Worm (Caenorhabditis elegans) whole organism, early embryonic: ENCODE measurements around the gene gly-9.

Experiments used
- B0310.2 ChIP-seq: sonication (generic microtip); optimal IDR thresholded peaks from 2 replicates; lab custom pipeline; 2016; ENCODE audit warnings: mild to moderate bottlenecking, missing genetic modification characterization, missing compliant biosample characterization
- ama-1 ChIP-seq: fragments of 150-350 bp; optimal IDR thresholded peaks from 2 replicates; lab custom pipeline; 2014
- ceh-13 ChIP-seq: fragments of 200-800 bp; sonication (Bioruptor generic); optimal IDR thresholded peaks from 2 replicates; lab custom pipeline; 2018; ENCODE audit warnings: mild to moderate bottlenecking, missing genetic modification characterization, missing compliant biosample characterization
- ceh-36 ChIP-seq: sonication (generic microtip); optimal IDR thresholded peaks from 2 replicates; lab custom pipeline; 2016; ENCODE audit warnings: missing genetic modification characterization, inconsistent platforms, missing compliant biosample characterization
- flt-1 ChIP-seq: fragments of 200-800 bp; sonication (Bioruptor generic); IDR thresholded peaks from 2 replicates; pipeline ENCODE4 v1.3.6; 2022; ENCODE audit warnings: missing genetic modification characterization, missing compliant biosample characterization
- hmg-4 ChIP-seq: fragments of 200-800 bp; sonication (Bioruptor generic); optimal IDR thresholded peaks from 2 replicates; lab custom pipeline; 2018; ENCODE audit warnings: mild to moderate bottlenecking, missing genetic modification characterization, missing compliant biosample characterization
- hnd-1 ChIP-seq: sonication (generic microtip); optimal IDR thresholded peaks from 2 replicates; lab custom pipeline; 2016; ENCODE audit warnings: missing genetic modification characterization, missing compliant biosample characterization
- pes-1 ChIP-seq: fragments of 200-800 bp; sonication (Bioruptor generic); IDR thresholded peaks from 2 replicates; pipeline ENCODE4 v1.3.6; 2022; ENCODE audit warnings: missing genetic modification reagents, missing genetic modification characterization, missing compliant biosample characterization
- sea-1 ChIP-seq: fragments of 200-800 bp; sonication (Bioruptor generic); conservative IDR thresholded peaks from 2 replicates; pipeline ENCODE4 v1.3.6; 2022; ENCODE audit warnings: missing genetic modification characterization, missing compliant biosample characterization
- tbx-37 ChIP-seq: fragments of 200-800 bp; sonication (Bioruptor generic); conservative IDR thresholded peaks from 2 replicates; pipeline ENCODE4 v1.3.6; 2022; ENCODE audit warnings: missing genetic modification reagents, missing genetic modification characterization, missing compliant biosample characterization
- tra-4 ChIP-seq: sonication (generic microtip); optimal IDR thresholded peaks from 2 replicates; lab custom pipeline; 2017; ENCODE audit warnings: missing genetic modification characterization, missing compliant biosample characterization

ce11 chrIII:11231408-11231807, 59.0 kb downstream of the gly-9 start:
- TF ChIP-seq B0310.2 (tag; lab: Kevin White, UChicago) (no peak), ceh-36 (tag; lab: Kevin White, UChicago) (no peak), flt-1 (GFP tag; lab: Robert Waterston, UW) (no peak), ama-1 (lab: Kevin White, UChicago) (no peak), sea-1 (no peak), tbx-37 (GFP tag; lab: Robert Waterston, UW) (no peak), pes-1 (GFP tag; lab: Robert Waterston, UW) (no peak), ceh-13 (no peak), hnd-1 (tag; lab: Kevin White, UChicago) (no peak), hmg-4 (no peak), tra-4 (no peak)
